Worm (Caenorhabditis elegans): Measurements from ENCODE around the gene mrpl-22.

Gene mrpl-22

ce11 chrIII:10600138-10600626 lies 15.1 kb upstream of the mrpl-22 start, which contains the start of gene epg-6:
Gene epg-6, minus strand, starts transcription at chrIII:10600188.
- no peak for TF ChIP-seq skn-1 (tag; optimal IDR thresholded peaks at IDR 0.05)
- TF ChIP-seq peb-1 (tag; optimal IDR thresholded peaks at IDR 0.05) = no peak
- no peak for TF ChIP-seq nhr-129 (tag; optimal IDR thresholded peaks at IDR 0.05)
- TF ChIP-seq mbf-1 (tag; optimal IDR thresholded peaks at IDR 0.05) = no peak
- no peak for TF ChIP-seq lin-11 (tag; optimal IDR thresholded peaks at IDR 0.05)
- no peak for TF ChIP-seq unc-55 (GFP tag; optimal IDR thresholded peaks at IDR 0.05)
- no peak for TF ChIP-seq unc-62 (GFP tag; optimal IDR thresholded peaks at IDR 0.05)
- no peak for TF ChIP-seq elt-3 (tag; optimal IDR thresholded peaks at IDR 0.05)
- no peak for TF ChIP-seq lin-39 (tag; optimal IDR thresholded peaks at IDR 0.05)

ce11 chrIII:10600894-10601293 lies 14.4 kb upstream of the mrpl-22 start:
- peak; percentile 12 for TF ChIP-seq sma-9 (GFP tag; optimal IDR thresholded peaks at IDR 0.05)
- TF ChIP-seq sma-9 (tag; optimal IDR thresholded peaks at IDR 0.05) = no peak
- no peak for TF ChIP-seq lin-39 (tag; optimal IDR thresholded peaks at IDR 0.05)
- no peak for TF ChIP-seq ztf-4 (tag; optimal IDR thresholded peaks at IDR 0.05)

ce11 chrIII:10603248-10603647 lies 12.0 kb upstream of the mrpl-22 start, which contains the start of gene Y39A1A.2:
Gene Y39A1A.2, minus strand, starts transcription at chrIII:10603566.
- TF ChIP-seq ama-1 (optimal IDR thresholded peaks at IDR 0.05) (no peak), ZK546.5 (tag; optimal IDR thresholded peaks at IDR 0.05) (no peak), alr-1 (tag; optimal IDR thresholded peaks at IDR 0.05) (no peak), nhr-237 (tag; optimal IDR thresholded peaks at IDR 0.05) (no peak), lin-11 (tag; optimal IDR thresholded peaks at IDR 0.05) (no peak), sma-3 (GFP tag; optimal IDR thresholded peaks at IDR 0.05) (no peak), peb-1 (tag; optimal IDR thresholded peaks at IDR 0.05) (no peak), skn-1 (tag; optimal IDR thresholded peaks at IDR 0.05) (no peak), ceh-16 (tag; optimal IDR thresholded peaks at IDR 0.05) (no peak), sma-9 (GFP tag; optimal IDR thresholded peaks at IDR 0.05) (no peak), sma-9 (tag; optimal IDR thresholded peaks at IDR 0.05) (no peak), nhr-12 (tag; optimal IDR thresholded peaks at IDR 0.05) (no peak), ztf-1 (GFP tag; conservative IDR thresholded peaks at IDR 0.05) (no peak), aly-2 (tag; optimal IDR thresholded peaks at IDR 0.05) (no peak), nhr-129 (tag; optimal IDR thresholded peaks at IDR 0.05) (no peak), dmd-4 (tag; optimal IDR thresholded peaks at IDR 0.05) (no peak), sem-4 (tag; optimal IDR thresholded peaks at IDR 0.05) (no peak)

ce11 chrIII:10604325-10604724 lies 10.9 kb upstream of the mrpl-22 start:
- TF ChIP-seq mbf-1 (tag; optimal IDR thresholded peaks at IDR 0.05) = no peak
- no peak for TF ChIP-seq F13H6.1 (tag; optimal IDR thresholded peaks at IDR 0.05)
- peak; percentile 45 for TF ChIP-seq nhr-21 (tag; optimal IDR thresholded peaks at IDR 0.05)
- peak; percentile 32 for TF ChIP-seq nhr-129 (tag; optimal IDR thresholded peaks at IDR 0.05)
- TF ChIP-seq lsy-2 (tag; optimal IDR thresholded peaks at IDR 0.05) = peak in 1 of 2 experiments; percentile 23
- peak; percentile 55 for TF ChIP-seq lin-11 (tag; optimal IDR thresholded peaks at IDR 0.05)
- TF ChIP-seq zag-1 (tag; optimal IDR thresholded peaks at IDR 0.05) = no peak
- no peak for TF ChIP-seq snpc-4 (tag; optimal IDR thresholded peaks at IDR 0.05)
- peak; percentile 6 for TF ChIP-seq unc-55 (GFP tag; optimal IDR thresholded peaks at IDR 0.05)
- TF ChIP-seq C34F6.9 (tag; optimal IDR thresholded peaks at IDR 0.05) = peak; percentile 18

ce11 chrIII:10605049-10605448 lies 10.2 kb upstream of the mrpl-22 start, which contains the start of gene rabx-5:
Gene rabx-5, plus strand, starts transcription at chrIII:10605349.
- TF ChIP-seq unc-62 (GFP tag; optimal IDR thresholded peaks at IDR 0.05) (no peak), ceh-82 (tag; optimal IDR thresholded peaks at IDR 0.05) (no peak), sem-4 (tag; optimal IDR thresholded peaks at IDR 0.05) (no peak), unc-55 (GFP tag; optimal IDR thresholded peaks at IDR 0.05) (no peak), lin-11 (tag; optimal IDR thresholded peaks at IDR 0.05) (no peak), skn-1 (tag; optimal IDR thresholded peaks at IDR 0.05) (no peak), mdl-1 (tag; optimal IDR thresholded peaks at IDR 0.05) (no peak), dmd-4 (tag; optimal IDR thresholded peaks at IDR 0.05) (no peak), nhr-23 (tag; optimal IDR thresholded peaks at IDR 0.05) (no peak), nhr-237 (tag; optimal IDR thresholded peaks at IDR 0.05) (no peak)

ce11 chrIII:10608161-10608560 lies 7.1 kb upstream of the mrpl-22 start:
- TF ChIP-seq sma-9 (GFP tag; optimal IDR thresholded peaks at IDR 0.05) = no peak
- TF ChIP-seq sma-9 (tag; optimal IDR thresholded peaks at IDR 0.05) = no peak
- TF ChIP-seq sma-3 (GFP tag; optimal IDR thresholded peaks at IDR 0.05) = no peak
- TF ChIP-seq R02D3.7 (tag; optimal IDR thresholded peaks at IDR 0.05) = no peak
- TF ChIP-seq nhr-23 (tag; optimal IDR thresholded peaks at IDR 0.05) = no peak
- TF ChIP-seq peb-1 (tag; optimal IDR thresholded peaks at IDR 0.05) = no peak
- peak; percentile 7 for TF ChIP-seq lin-13 (GFP tag; optimal IDR thresholded peaks at IDR 0.05)
- peak; percentile 29 for TF ChIP-seq crh-2 (tag; optimal IDR thresholded peaks at IDR 0.05)
- TF ChIP-seq elt-3 (tag; optimal IDR thresholded peaks at IDR 0.05) = no peak
- no peak for TF ChIP-seq ztf-11 (tag; optimal IDR thresholded peaks at IDR 0.05)
- no peak for TF ChIP-seq nhr-129 (tag; optimal IDR thresholded peaks at IDR 0.05)
- TF ChIP-seq nhr-77 (tag; optimal IDR thresholded peaks at IDR 0.05) = no peak
- no peak for TF ChIP-seq nhr-25 (tag; optimal IDR thresholded peaks at IDR 0.05)
- peak; percentile 62 for TF ChIP-seq unc-55 (GFP tag; optimal IDR thresholded peaks at IDR 0.05)
- TF ChIP-seq lsy-2 (tag; optimal IDR thresholded peaks at IDR 0.05) = peak in 1 of 2 experiments; percentile 24
- TF ChIP-seq nhr-237 (tag; optimal IDR thresholded peaks at IDR 0.05) = no peak
- TF ChIP-seq F13H6.1 (tag; optimal IDR thresholded peaks at IDR 0.05) = no peak
- TF ChIP-seq nhr-12 (tag; optimal IDR thresholded peaks at IDR 0.05) = no peak
- TF ChIP-seq dmd-4 (tag; optimal IDR thresholded peaks at IDR 0.05) = no peak
- TF ChIP-seq unc-39 (tag; optimal IDR thresholded peaks at IDR 0.05) = no peak
- no peak for TF ChIP-seq nhr-21 (tag; optimal IDR thresholded peaks at IDR 0.05)
- TF ChIP-seq C34F6.9 (tag; optimal IDR thresholded peaks at IDR 0.05) = peak; percentile 75
- TF ChIP-seq Y55F3AM.14 (GFP tag; optimal IDR thresholded peaks at IDR 0.05) = no peak
- TF ChIP-seq sem-4 (tag; optimal IDR thresholded peaks at IDR 0.05) = no peak
